Fruit fly (Drosophila melanogaster) whole organism, embryonic: ENCODE results near the gene CG5781.

ENCODE experiments used
- Aef1 ChIP-seq: fragments of 200-800 bp; sonication (Bioruptor generic); IDR thresholded peaks from 3 replicates; pipeline ENCODE4 v1.3.6; 2022; ENCODE audit warnings: missing biosample characterization, missing genetic modification characterization
- Atf6 ChIP-seq: fragments of 200-800 bp; sonication (Bioruptor generic); IDR thresholded peaks from 2 replicates; pipeline ENCODE4 v1.3.6; 2022; ENCODE audit warnings: missing biosample characterization, missing genetic modification characterization
- Bgb ChIP-seq: fragments of 200-800 bp; sonication (Bioruptor generic); IDR thresholded peaks from 2 replicates; pipeline ENCODE4 v1.3.6; 2022; ENCODE audit warnings: missing biosample characterization, missing genetic modification characterization; ENCODE audit not compliant: partially characterized antibody
- CG10959 ChIP-seq: fragments of 200-800 bp; sonication (Bioruptor generic); IDR thresholded peaks from 2 replicates; pipeline ENCODE4 v1.3.6; 2022; ENCODE audit warnings: missing biosample characterization, missing genetic modification characterization
- CG12219 ChIP-seq: fragments of 200-800 bp; sonication (Bioruptor generic); optimal IDR thresholded peaks from 3 replicates; lab custom pipeline; 2018; ENCODE audit warnings: missing biosample characterization, mild to moderate bottlenecking, missing genetic modification characterization
- CG12769 ChIP-seq: fragments of 200-800 bp; sonication (Bioruptor generic); optimal IDR thresholded peaks from 2 replicates; lab custom pipeline; 2019; ENCODE audit warnings: missing biosample characterization, mild to moderate bottlenecking, missing genetic modification characterization, moderate library complexity
- CG13296 ChIP-seq: fragments of 200-800 bp; sonication (Bioruptor generic); optimal IDR thresholded peaks from 3 replicates; lab custom pipeline; 2018; ENCODE audit warnings: missing biosample characterization, mild to moderate bottlenecking, missing genetic modification characterization
- CG15479 ChIP-seq: fragments of 200-800 bp; sonication (Bioruptor generic); optimal IDR thresholded peaks from 3 replicates; lab custom pipeline; 2019; ENCODE audit warnings: missing biosample characterization, mild to moderate bottlenecking, missing genetic modification characterization, moderate library complexity
- CG17328 ChIP-seq: fragments of 200-800 bp; sonication (Bioruptor generic); IDR thresholded peaks from 2 replicates; pipeline ENCODE4 v1.3.6; 2022; ENCODE audit warnings: missing biosample characterization, missing genetic modification characterization
- CG2116 ChIP-seq: fragments of 200-800 bp; sonication (Bioruptor generic); optimal IDR thresholded peaks from 3 replicates; lab custom pipeline; 2018; ENCODE audit warnings: missing biosample characterization, mild to moderate bottlenecking, missing genetic modification characterization
- CG3163 ChIP-seq: fragments of 200-800 bp; sonication (Bioruptor generic); optimal IDR thresholded peaks from 3 replicates; lab custom pipeline; 2016; ENCODE audit warnings: missing biosample characterization, missing genetic modification characterization
- CG34422 ChIP-seq: fragments of 200-800 bp; sonication (Bioruptor generic); IDR thresholded peaks from 3 replicates; pipeline ENCODE4 v1.3.6; 2022; ENCODE audit warnings: missing biosample characterization, missing genetic modification characterization
- CG3726 ChIP-seq: fragments of 200-800 bp; sonication (Bioruptor generic); IDR thresholded peaks from 3 replicates; pipeline ENCODE4, ENCODE4 v1.3.6; 2022; ENCODE audit warnings: missing biosample characterization, missing genetic modification characterization
- CG3847 ChIP-seq: fragments of 200-800 bp; sonication (Bioruptor generic); IDR thresholded peaks from 2 replicates; pipeline ENCODE4 v1.3.6; 2022; ENCODE audit warnings: missing biosample characterization, missing genetic modification characterization
- CG4328 ChIP-seq: fragments of 200-800 bp; sonication (Bioruptor generic); optimal IDR thresholded peaks from 3 replicates; lab custom pipeline; 2017; ENCODE audit warnings: missing biosample characterization, missing genetic modification reagents, missing genetic modification characterization
- CG4360 ChIP-seq: fragments of 200-800 bp; sonication (Bioruptor generic); IDR thresholded peaks from 2 replicates; pipeline ENCODE4 v1.3.6; 2022; ENCODE audit warnings: missing biosample characterization, missing genetic modification characterization
- CG4854 ChIP-seq: fragments of 200-800 bp; sonication (Bioruptor generic); optimal IDR thresholded peaks from 2 replicates; lab custom pipeline; 2016; ENCODE audit warnings: missing biosample characterization, missing genetic modification characterization, inconsistent platforms
- CG6765 ChIP-seq: fragments of 200-800 bp; sonication (Bioruptor generic); optimal IDR thresholded peaks from 3 replicates; lab custom pipeline; 2017; ENCODE audit warnings: missing biosample characterization, mild to moderate bottlenecking, missing genetic modification characterization
- CG7556 ChIP-seq: fragments of 200-800 bp; sonication (Bioruptor generic); optimal IDR thresholded peaks from 2 replicates; lab custom pipeline; 2017; ENCODE audit warnings: missing biosample characterization, mild to moderate bottlenecking, missing genetic modification characterization
- CG8359 ChIP-seq: fragments of 200-800 bp; sonication (Bioruptor generic); optimal IDR thresholded peaks from 2 replicates; lab custom pipeline; 2017; ENCODE audit warnings: missing biosample characterization, mild to moderate bottlenecking, missing genetic modification characterization, borderline replicate concordance
- CG9797 ChIP-seq: fragments of 200-800 bp; sonication (Bioruptor generic); optimal IDR thresholded peaks from 3 replicates; lab custom pipeline; 2018; ENCODE audit warnings: missing biosample characterization, mild to moderate bottlenecking, missing genetic modification characterization
- CG9932 ChIP-seq: fragments of 200-800 bp; sonication (Bioruptor generic); IDR thresholded peaks from 2 replicates; pipeline ENCODE4 v1.3.6; 2022; ENCODE audit warnings: missing biosample characterization, missing genetic modification characterization
- CTCF ChIP-seq: fragments of 200-800 bp; sonication (Bioruptor generic); optimal IDR thresholded peaks from 2 replicates; lab custom pipeline; 2017; ENCODE audit warnings: missing biosample characterization, mild to moderate bottlenecking, missing genetic modification characterization, moderate library complexity
- Dfd ChIP-seq, 2 experiments: fragments of >200 bp; optimal IDR thresholded peaks; 2 replicates each; lab custom pipeline; 2017; ENCODE audit warnings: missing biosample characterization in 2 of 2, missing genetic modification characterization in 2 of 2
- E2f2 ChIP-seq: fragments of 200-800 bp; sonication (Bioruptor generic); IDR thresholded peaks from 2 replicates; pipeline ENCODE4 v1.3.6; 2022; ENCODE audit warnings: missing biosample characterization, missing genetic modification characterization
- Hand ChIP-seq: fragments of 200-800 bp; sonication (Bioruptor generic); optimal IDR thresholded peaks from 2 replicates; lab custom pipeline; 2017; ENCODE audit warnings: mild to moderate bottlenecking, missing biosample characterization, missing genetic modification reagents, missing genetic modification characterization
- Hr3 ChIP-seq: fragments of 200-800 bp; sonication (Bioruptor generic); optimal IDR thresholded peaks from 3 replicates; lab custom pipeline; 2016; ENCODE audit warnings: missing biosample characterization, missing genetic modification characterization
- Myb ChIP-seq: fragments of 200-800 bp; sonication (Bioruptor generic); optimal IDR thresholded peaks from 2 replicates; lab custom pipeline; 2016; ENCODE audit warnings: missing biosample characterization, missing genetic modification characterization
- Xbp1 ChIP-seq: fragments of 200-800 bp; sonication (Bioruptor generic); optimal IDR thresholded peaks from 3 replicates; lab custom pipeline; 2016; ENCODE audit warnings: missing biosample characterization, mild to moderate bottlenecking, missing genetic modification characterization
- Xrp1 ChIP-seq: fragments of 200-800 bp; sonication (Bioruptor generic); IDR thresholded peaks from 2 replicates; pipeline ENCODE4 v1.3.6; 2022; ENCODE audit warnings: missing biosample characterization, missing genetic modification characterization
- YL-1 ChIP-seq: fragments of 200-800 bp; sonication (Bioruptor generic); optimal IDR thresholded peaks from 3 replicates; lab custom pipeline; 2017; ENCODE audit warnings: missing biosample characterization, mild to moderate bottlenecking, missing genetic modification characterization
- al ChIP-seq: fragments of 200-800 bp; sonication (Bioruptor generic); IDR thresholded peaks from 2 replicates; pipeline ENCODE4 v1.3.6; 2022; ENCODE audit warnings: missing biosample characterization, missing genetic modification characterization
- ara ChIP-seq: fragments of 200-800 bp; sonication (Bioruptor generic); IDR thresholded peaks from 2 replicates; pipeline ENCODE4 v1.3.6; 2022; ENCODE audit warnings: missing biosample characterization, missing genetic modification characterization
- bsh ChIP-seq, 2 experiments: fragments of 200-800 bp; sonication (Bioruptor generic); optimal IDR thresholded peaks; 2 replicates each; lab custom pipeline; 2017 to 2018; ENCODE audit warnings: mild to moderate bottlenecking in 2 of 2, missing biosample characterization in 2 of 2, missing genetic modification characterization in 2 of 2, moderate library complexity in 1 of 2
- chinmo ChIP-seq: fragments of 200-800 bp; sonication (Bioruptor generic); IDR thresholded peaks from 4 replicates; pipeline ENCODE4 v1.3.6; 2022; ENCODE audit warnings: missing biosample characterization, missing genetic modification characterization; ENCODE audit not compliant: partially characterized antibody
- crc ChIP-seq: fragments of 200-800 bp; sonication (Bioruptor generic); optimal IDR thresholded peaks from 2 replicates; lab custom pipeline; 2016; ENCODE audit warnings: missing biosample characterization, missing genetic modification characterization
- exex ChIP-seq: fragments of 200-800 bp; sonication (Bioruptor generic); optimal IDR thresholded peaks from 4 replicates; lab custom pipeline; 2018; ENCODE audit warnings: missing biosample characterization, mild to moderate bottlenecking, missing genetic modification characterization, moderate library complexity
- grn ChIP-seq: fragments of 200-800 bp; sonication (Bioruptor generic); optimal IDR thresholded peaks from 3 replicates; lab custom pipeline; 2017; ENCODE audit warnings: missing biosample characterization, missing genetic modification characterization
- hkb ChIP-seq, 2 experiments: fragments of 200-800 bp in 1 of 2; fragments of >200 bp in 1 of 2; sonication (Bioruptor generic) in 1 of 2; IDR thresholded peaks in 1 of 2; optimal IDR thresholded peaks in 1 of 2; 2 replicates each; pipeline versions ENCODE4 v1.3.6 to Lab custom; 2017 to 2022; ENCODE audit warnings: missing biosample characterization in 1 of 2, missing genetic modification characterization in 1 of 2
- insv ChIP-seq, 2 experiments: fragments of 200-800 bp; sonication (Bioruptor generic); optimal IDR thresholded peaks; 3 replicates each; lab custom pipeline; 2016 to 2018; ENCODE audit warnings: missing biosample characterization in 2 of 2, missing genetic modification characterization in 2 of 2
- kah ChIP-seq: fragments of 200-800 bp; sonication (Bioruptor generic); optimal IDR thresholded peaks from 2 replicates; lab custom pipeline; 2018; ENCODE audit warnings: missing biosample characterization, mild to moderate bottlenecking, missing genetic modification characterization
- ken ChIP-seq: fragments of 200-800 bp; sonication (Bioruptor generic); IDR thresholded peaks from 3 replicates; pipeline ENCODE4 v1.3.6; 2022; ENCODE audit warnings: missing biosample characterization, missing genetic modification characterization
- lab ChIP-seq: fragments of 200-800 bp; sonication (Bioruptor generic); optimal IDR thresholded peaks from 3 replicates; lab custom pipeline; 2017; ENCODE audit warnings: missing biosample characterization, missing genetic modification characterization, mild to moderate bottlenecking, moderate library complexity, missing genetic modification reagents
- nau ChIP-seq: fragments of 200-800 bp; sonication (Bioruptor generic); optimal IDR thresholded peaks from 3 replicates; lab custom pipeline; 2017; ENCODE audit warnings: missing biosample characterization, mild to moderate bottlenecking, missing genetic modification characterization, missing genetic modification reagents
- nmo ChIP-seq: fragments of 200-800 bp; sonication (Bioruptor generic); optimal IDR thresholded peaks from 2 replicates; lab custom pipeline; 2018; ENCODE audit warnings: missing biosample characterization, mild to moderate bottlenecking, missing genetic modification characterization, moderate library complexity
- sens-2 ChIP-seq: fragments of 200-800 bp; sonication (Bioruptor generic); IDR thresholded peaks from 2 replicates; pipeline ENCODE4 v1.3.6; 2022; ENCODE audit warnings: missing biosample characterization, missing genetic modification characterization
- stc ChIP-seq: fragments of 200-800 bp; sonication (Bioruptor generic); IDR thresholded peaks from 2 replicates; pipeline ENCODE4 v1.3.6; 2022; ENCODE audit warnings: missing biosample characterization, missing genetic modification characterization
- sug ChIP-seq: fragments of 200-800 bp; optimal IDR thresholded peaks from 2 replicates; lab custom pipeline; 2019; ENCODE audit warnings: missing biosample characterization, mild to moderate bottlenecking, missing genetic modification characterization, moderate library complexity
- z ChIP-seq: fragments of 200-800 bp; sonication (Bioruptor generic); IDR thresholded peaks from 3 replicates; pipeline ENCODE4 v1.3.6; 2022; ENCODE audit warnings: missing biosample characterization, missing genetic modification characterization

Gene CG5781

dm6 chr2L:12718437-12719376 is 21.6 kb upstream of the CG5781 start, which contains the start of gene MRP (continued):
- no peak for TF ChIP-seq Xrp1 (GFP tag; lab: Robert Waterston, UW)
- TF ChIP-seq z, result peak; percentile 46; the same call in 1 of the 3 replicates
- peak; percentile 86 for TF ChIP-seq sug (tag; lab: Kevin White, UChicago)
- TF ChIP-seq CG9797 (GFP tag; lab: Kevin White, UChicago), result no peak
- TF ChIP-seq ara (GFP tag; lab: Robert Waterston, UW), result no peak
- TF ChIP-seq CG9932 (GFP tag; lab: Robert Waterston, UW), result peak; percentile 31; the same call in 1 of the 2 replicates
- TF ChIP-seq Xbp1 (GFP tag; lab: Kevin White, UChicago), result no peak
- no peak for TF ChIP-seq CG17328 (GFP tag; lab: Robert Waterston, UW)
- no peak for TF ChIP-seq CG4328
- no peak for TF ChIP-seq CG13296
- TF ChIP-seq CG3847, result 0 out of 2 replicates have a peak, but pooled peaks have one; percentile 21
- TF ChIP-seq bsh (GFP tag; optimal IDR thresholded peaks at IDR 0.05; lab: Kevin White, UChicago), result no peak
- no peak for TF ChIP-seq Myb (GFP tag; lab: Kevin White, UChicago)
- no peak for TF ChIP-seq CG4854
- TF ChIP-seq CG3726, result no peak
- peak; percentile 35 for TF ChIP-seq CG12769 (tag; lab: Kevin White, UChicago)
- TF ChIP-seq CG2116, result no peak
- no peak for TF ChIP-seq nmo (GFP tag; lab: Kevin White, UChicago)
- no peak for TF ChIP-seq nau (GFP tag; lab: Kevin White, UChicago)
- no peak for TF ChIP-seq CG7556 (GFP tag; lab: Kevin White, UChicago)
- TF ChIP-seq stc, result peak; percentile 39; the same call in 1 of the 2 replicates
- no peak for TF ChIP-seq al (GFP tag; lab: Robert Waterston, UW)
- TF ChIP-seq Hand (GFP tag; lab: Kevin White, UChicago), result no peak
- peak; percentile 35 for TF ChIP-seq CTCF
- TF ChIP-seq Bgb, result peak; percentile 64
- no peak for TF ChIP-seq YL-1 (GFP tag; lab: Kevin White, UChicago)
- TF ChIP-seq hkb (optimal IDR thresholded peaks at IDR 0.05; lab: Kevin White, UChicago), result no peak
- peak; percentile 60 for TF ChIP-seq hkb (GFP tag; IDR thresholded peaks at IDR 0.05; lab: Robert Waterston, UW)
- no peak for TF ChIP-seq CG10959
- TF ChIP-seq lab (GFP tag; lab: Kevin White, UChicago), result peak; percentile 51
- peak; percentile 28; the same call in 1 of the 3 replicates for TF ChIP-seq Aef1 (GFP tag; lab: Robert Waterston, UW)
- TF ChIP-seq sens-2, result no peak
- TF ChIP-seq Hr3, result no peak
- TF ChIP-seq exex (tag; lab: Kevin White, UChicago), result peak; percentile 91
- no peak for TF ChIP-seq CG15479 (GFP tag; lab: Kevin White, UChicago)
- TF ChIP-seq Atf6, result peak; percentile 63
- peak; percentile 34 for TF ChIP-seq CG6765 (GFP tag; lab: Kevin White, UChicago)
- TF ChIP-seq CG34422, result peak; percentile 72; the same call in 1 of the 3 replicates
- no peak for TF ChIP-seq Dfd (GFP tag; optimal IDR thresholded peaks at IDR 0.05; lab: Kevin White, UChicago)
- no peak for TF ChIP-seq CG8359 (GFP tag; lab: Kevin White, UChicago)
- TF ChIP-seq crc (GFP tag; lab: Kevin White, UChicago), result no peak
- peak; percentile 97 for TF ChIP-seq chinmo (GFP tag; lab: Robert Waterston, UW)
- TF ChIP-seq kah (GFP tag; lab: Kevin White, UChicago), result peak; percentile 53
- TF ChIP-seq grn, result peak; percentile 26
- TF ChIP-seq CG3163 (GFP tag; lab: Kevin White, UChicago), result peak; percentile 84
- TF ChIP-seq insv (GFP tag; optimal IDR thresholded peaks at IDR 0.05; lab: Kevin White, UChicago), result no peak
- no peak for TF ChIP-seq CG12219 (GFP tag; lab: Kevin White, UChicago)
- TF ChIP-seq CG4360, result peak; percentile 87
- no peak for TF ChIP-seq ken (GFP tag; lab: Robert Waterston, UW)
- peak; percentile 29; the same call in 1 of the 2 replicates for TF ChIP-seq E2f2
